Worm (Caenorhabditis elegans) whole organism, L4/young adult: ENCODE measurements around the gene nhr-183.

Experiments used
- W03F9.2 ChIP-seq: fragments of 150-350 bp; optimal IDR thresholded peaks from 2 replicates; lab custom pipeline; 2014; ENCODE audit warnings: missing biosample characterization, missing genetic modification characterization
- dao-5 ChIP-seq: sonication (generic microtip); optimal IDR thresholded peaks from 2 replicates; lab custom pipeline; 2016; ENCODE audit warnings: missing genotype, missing genetic modification characterization, moderate library complexity, missing compliant biosample characterization
- him-1 ChIP-seq: sonication (generic microtip); optimal IDR thresholded peaks from 2 replicates; lab custom pipeline; 2016; ENCODE audit warnings: missing genotype, missing genetic modification reagents, missing genetic modification characterization, missing compliant biosample characterization

The nhr-183 gene

DNA sequence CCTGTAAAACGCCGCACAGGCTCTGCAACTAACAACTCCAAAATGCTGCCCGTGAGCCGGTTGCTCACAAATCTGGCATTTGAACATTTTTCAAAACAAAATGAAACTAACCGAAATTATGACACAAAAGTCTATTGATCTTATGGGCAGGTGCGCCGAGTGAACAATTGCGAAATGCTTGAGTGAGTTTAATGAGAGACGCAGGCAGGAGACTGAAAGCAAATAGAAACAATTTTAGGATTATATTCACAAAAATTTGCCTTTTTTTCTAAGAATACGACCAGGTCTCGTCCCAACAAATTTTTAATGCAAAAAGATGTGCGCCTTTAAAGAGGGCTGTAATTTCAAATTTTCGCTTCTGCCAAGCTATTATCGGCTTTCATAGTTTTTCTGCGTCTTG, at the start of gene nhr-183:
TSS of gene nhr-183 (minus strand) at position 180 of the 400 bp plus-strand sequence.
- no peak for TF ChIP-seq him-1 (tag; lab: Kevin White, UChicago)
- TF ChIP-seq dao-5: no peak
- no peak for TF ChIP-seq W03F9.2 (tag; lab: Kevin White, UChicago)

DNA sequence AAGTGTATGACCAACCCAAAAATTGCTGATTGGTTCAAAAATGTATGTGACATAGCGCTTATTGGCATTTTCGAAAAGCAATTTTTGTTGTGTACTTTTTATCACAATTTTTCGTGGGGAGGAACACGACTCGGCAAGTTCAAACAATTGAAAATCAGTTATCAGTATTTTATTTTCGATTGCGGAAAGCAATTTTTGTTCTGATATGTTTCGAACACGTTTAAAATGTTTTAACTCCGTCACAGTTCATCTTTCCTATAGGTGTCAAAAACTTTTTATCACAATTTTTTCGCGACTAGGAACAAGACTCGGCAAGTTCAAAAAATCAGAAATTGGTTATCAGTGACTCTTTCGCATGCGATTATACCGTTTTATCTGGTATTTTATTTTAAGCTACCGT, 43.8 kb upstream of the nhr-183 start:
- TF ChIP-seq W03F9.2 (tag; lab: Kevin White, UChicago) (no peak), him-1 (tag; lab: Kevin White, UChicago) (no peak), dao-5 (no peak)

DNA sequence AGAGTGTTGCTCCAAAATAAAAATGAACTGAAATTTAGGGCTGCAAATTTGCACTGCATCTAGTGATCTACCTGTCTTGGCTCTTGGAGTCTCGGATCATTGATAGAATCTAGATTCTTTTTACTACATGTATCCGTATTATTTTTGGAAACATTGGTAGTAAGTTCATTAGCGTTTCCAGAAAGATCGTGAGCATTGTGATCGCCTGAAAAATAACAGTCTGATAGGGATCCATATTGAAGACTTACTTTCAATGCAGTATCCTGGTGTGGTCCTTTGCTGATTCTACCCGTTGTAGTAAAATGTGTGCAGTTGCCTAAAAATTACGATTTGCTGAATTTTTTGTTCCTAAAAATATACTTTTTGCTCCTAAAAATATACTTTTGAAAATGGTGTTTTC, 41.9 kb upstream of the nhr-183 start:
- TF ChIP-seq W03F9.2 (tag; lab: Kevin White, UChicago): no peak
- no peak for TF ChIP-seq him-1 (tag; lab: Kevin White, UChicago)
- no peak for TF ChIP-seq dao-5

DNA sequence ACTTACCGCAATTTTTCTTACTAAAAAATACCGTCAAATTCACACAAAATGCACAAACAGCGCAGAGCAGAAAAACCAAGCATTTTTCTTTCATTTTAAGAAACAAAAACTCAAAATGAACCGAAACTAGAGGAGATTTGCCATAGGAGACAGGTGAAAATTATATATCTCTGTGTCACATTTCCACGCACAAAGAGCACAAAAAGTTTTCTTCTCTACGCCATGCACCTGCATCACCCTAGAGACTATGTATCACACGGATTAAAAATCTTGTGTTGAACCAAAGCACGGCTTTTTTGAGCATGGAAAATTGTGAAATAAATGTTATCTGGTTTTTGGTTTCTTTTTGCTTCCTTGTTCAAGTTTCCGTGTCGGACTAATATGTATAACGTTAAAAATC, 39.3 kb upstream of the nhr-183 start, which contains the start of gene irld-15:
TSS of gene irld-15 (minus strand) at position 101 of the 400 bp plus-strand sequence.
- TF ChIP-seq W03F9.2 (tag; lab: Kevin White, UChicago) (no peak), him-1 (tag; lab: Kevin White, UChicago) (no peak), dao-5 (no peak)

DNA sequence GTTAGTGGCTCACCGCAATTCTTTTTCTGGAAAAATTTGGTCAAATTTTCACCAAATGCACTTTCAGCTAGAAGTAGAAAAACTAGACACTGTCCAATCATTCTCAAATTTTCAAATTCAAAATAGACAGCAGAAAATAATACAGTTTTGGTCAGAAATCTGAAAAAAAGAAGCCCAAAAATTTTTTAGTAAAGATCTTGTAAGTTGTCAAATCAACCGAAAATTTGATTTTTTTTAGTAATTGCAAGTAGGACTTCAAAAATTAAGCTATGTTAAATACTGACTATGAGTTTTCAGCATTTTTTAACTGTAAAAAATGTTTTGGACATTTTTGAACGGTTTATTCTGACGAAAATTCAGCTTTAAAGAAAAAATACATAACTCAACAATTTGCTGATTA, 36.5 kb upstream of the nhr-183 start, which contains the start of gene Y19D10B.8:
TSS of gene Y19D10B.8 (minus strand) at position 101 of the 400 bp plus-strand sequence.
- TF ChIP-seq W03F9.2 (tag; lab: Kevin White, UChicago) (no peak), him-1 (tag; lab: Kevin White, UChicago) (no peak), dao-5 (no peak)

DNA sequence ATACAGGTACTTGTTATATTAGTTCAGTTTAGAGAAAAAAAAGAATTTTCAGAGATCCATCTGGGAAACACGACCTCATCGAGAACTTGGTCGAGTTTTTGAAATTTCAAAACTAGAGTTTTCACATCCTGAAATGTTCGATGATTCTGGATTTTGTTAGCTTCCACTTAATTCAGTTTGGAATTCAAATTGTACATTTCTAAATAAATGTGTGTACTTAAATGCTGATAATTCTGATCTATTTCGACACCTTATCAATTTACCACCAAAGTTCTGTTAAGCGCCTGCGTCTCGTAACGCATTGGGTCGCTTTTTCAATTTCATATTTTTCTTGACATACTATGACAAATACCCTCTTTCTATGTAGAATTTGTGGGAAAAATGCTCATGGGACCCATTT, 30.1 kb upstream of the nhr-183 start, which contains the start of gene nhr-226:
TSS of gene nhr-226 (plus strand) at position 301 of the 400 bp plus-strand sequence.
- TF ChIP-seq dao-5 (no peak), W03F9.2 (tag; lab: Kevin White, UChicago) (no peak), him-1 (tag; lab: Kevin White, UChicago) (no peak)

DNA sequence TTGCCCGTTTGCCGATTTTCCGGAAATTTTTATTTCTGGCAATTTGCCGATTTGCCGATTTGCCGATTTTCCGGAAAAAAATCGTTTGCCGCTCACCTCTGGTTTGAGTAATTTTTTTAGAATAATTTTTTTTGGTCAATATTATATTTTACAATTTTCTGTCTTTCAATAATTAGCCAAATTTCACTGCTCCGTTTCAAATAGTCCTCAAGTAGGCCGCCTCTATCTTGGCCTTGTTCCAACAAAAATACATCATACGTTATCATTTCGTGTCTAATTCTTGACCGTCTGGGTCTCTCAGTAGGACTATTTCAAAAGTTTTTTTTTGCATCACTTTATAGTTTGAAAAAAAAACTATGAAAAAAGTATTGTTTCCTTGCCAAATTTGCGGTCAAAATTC, 27.8 kb upstream of the nhr-183 start, which contains the start of gene nhr-115:
TSS of gene nhr-115 (plus strand) at position 301 of the 400 bp plus-strand sequence.
- TF ChIP-seq dao-5 (no peak), W03F9.2 (tag; lab: Kevin White, UChicago) (no peak), him-1 (tag; lab: Kevin White, UChicago) (no peak)

DNA sequence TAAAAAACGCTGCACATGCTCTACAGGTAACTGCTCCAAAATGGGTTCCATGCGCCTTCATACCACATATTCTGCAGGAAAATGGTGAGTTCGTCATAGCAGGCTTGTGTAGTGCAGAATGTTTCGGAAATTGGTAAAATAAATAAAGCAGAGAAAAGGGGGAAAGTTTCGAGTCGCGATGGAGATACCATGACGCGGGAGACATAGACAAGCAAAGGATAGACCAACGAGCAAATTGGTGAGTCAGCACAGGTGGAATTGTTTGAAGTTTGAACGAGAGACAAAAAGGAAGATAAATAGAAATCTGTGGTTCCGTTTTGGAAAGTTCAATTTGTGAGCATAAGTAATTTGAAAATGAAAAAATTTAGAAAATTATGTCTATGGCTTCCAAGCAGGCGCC, 25.9 kb upstream of the nhr-183 start, which contains the start of gene nhr-225:
TSS of gene nhr-225 (minus strand) at position 146 of the 400 bp plus-strand sequence.
- TF ChIP-seq him-1 (tag; lab: Kevin White, UChicago) (no peak), W03F9.2 (tag; lab: Kevin White, UChicago) (no peak), dao-5 (no peak)

DNA sequence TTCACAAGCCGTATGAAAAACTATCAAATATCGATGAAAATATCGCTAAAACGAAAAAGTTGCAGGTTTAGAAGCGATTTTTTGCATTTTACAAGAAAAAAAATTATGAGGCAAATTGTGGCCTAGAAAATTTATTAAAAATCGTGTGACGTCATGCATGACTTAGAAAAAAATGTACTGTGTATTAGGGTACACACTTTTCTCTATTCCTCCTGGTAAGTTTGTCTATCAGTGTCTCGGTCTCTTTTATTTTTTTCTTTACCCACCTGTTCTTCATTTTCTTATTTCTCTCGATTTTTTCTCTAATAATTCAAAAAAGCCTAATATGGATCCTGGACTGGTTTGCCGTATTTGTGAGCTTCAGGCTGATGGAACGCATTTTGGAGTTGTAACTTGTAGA, 20.7 kb upstream of the nhr-183 start, which contains the start of gene nhr-227:
TSS of gene nhr-227 (plus strand) at position 326 of the 400 bp plus-strand sequence.
- TF ChIP-seq dao-5: no peak
- no peak for TF ChIP-seq W03F9.2 (tag; lab: Kevin White, UChicago)
- TF ChIP-seq him-1 (tag; lab: Kevin White, UChicago): no peak

DNA sequence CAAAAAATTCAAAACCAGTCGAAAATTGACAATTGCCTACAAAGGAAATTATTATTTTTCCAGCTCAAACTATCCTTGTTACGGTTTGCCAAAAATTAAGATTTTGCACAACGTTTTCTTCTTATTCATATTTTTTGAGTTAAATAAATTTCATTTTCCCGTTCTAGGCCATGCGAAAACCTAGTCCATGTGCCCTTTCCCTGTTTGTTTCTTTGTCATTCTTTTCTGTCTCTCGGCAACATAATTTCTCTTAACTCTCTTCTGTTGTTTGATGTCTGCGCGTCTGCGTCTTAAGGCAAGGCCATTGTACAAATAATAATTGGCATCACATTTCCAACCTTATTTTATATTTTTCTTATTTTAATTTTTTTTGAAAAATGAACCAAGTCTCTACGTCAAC, 17.1 kb upstream of the nhr-183 start, which contains the start of gene nhr-228:
TSS of gene nhr-228 (plus strand) at position 261 of the 400 bp plus-strand sequence.
- TF ChIP-seq W03F9.2 (tag; lab: Kevin White, UChicago): peak; percentile 17
- TF ChIP-seq him-1 (tag; lab: Kevin White, UChicago): no peak

DNA sequence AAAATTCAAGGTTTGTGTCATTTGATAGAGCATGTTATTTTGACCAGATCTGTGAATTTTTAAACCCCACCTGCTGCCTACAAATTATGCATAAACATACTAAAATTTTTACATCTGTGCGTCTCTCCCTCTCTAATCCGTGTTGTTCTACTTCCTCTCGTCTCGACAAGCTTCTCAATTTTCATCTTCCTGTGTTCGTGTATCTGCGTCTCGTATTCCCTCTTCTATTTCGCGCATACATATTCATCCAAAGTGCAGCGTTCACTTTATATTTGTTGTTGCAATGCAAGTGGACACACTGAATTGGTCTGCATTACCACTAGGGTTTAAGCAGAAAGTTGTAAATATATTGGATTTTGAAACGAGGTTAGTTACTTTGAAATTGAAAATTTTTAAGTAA, 14.1 kb upstream of the nhr-183 start, which contains the start of gene fbxa-137:
TSS of gene fbxa-137 (plus strand) at position 274 of the 400 bp plus-strand sequence.
- TF ChIP-seq dao-5 (no peak), him-1 (tag; lab: Kevin White, UChicago) (no peak), W03F9.2 (tag; lab: Kevin White, UChicago) (no peak)

DNA sequence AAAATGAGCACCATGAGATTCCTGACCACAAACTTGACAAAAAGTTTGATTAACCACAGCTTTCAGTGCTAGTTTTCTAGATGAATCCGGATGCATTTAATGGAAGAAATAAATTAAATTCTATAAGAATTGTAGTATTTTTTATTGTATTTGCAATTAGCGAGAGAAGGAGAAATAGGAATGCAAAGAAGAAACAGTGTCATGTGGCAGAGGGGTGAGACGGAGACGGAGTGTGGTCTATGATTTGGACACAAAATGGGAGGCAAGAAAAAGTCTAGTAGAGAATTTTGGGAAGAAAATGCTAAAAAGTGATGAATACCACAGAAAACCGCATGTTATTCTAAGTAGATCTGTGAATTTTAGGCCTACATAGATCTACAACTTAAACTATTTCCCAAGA, 13.6 kb upstream of the nhr-183 start, which contains the start of gene nhr-59:
TSS of gene nhr-59 (minus strand) at position 214 of the 400 bp plus-strand sequence.
- TF ChIP-seq dao-5 (no peak), W03F9.2 (tag; lab: Kevin White, UChicago) (no peak)

DNA sequence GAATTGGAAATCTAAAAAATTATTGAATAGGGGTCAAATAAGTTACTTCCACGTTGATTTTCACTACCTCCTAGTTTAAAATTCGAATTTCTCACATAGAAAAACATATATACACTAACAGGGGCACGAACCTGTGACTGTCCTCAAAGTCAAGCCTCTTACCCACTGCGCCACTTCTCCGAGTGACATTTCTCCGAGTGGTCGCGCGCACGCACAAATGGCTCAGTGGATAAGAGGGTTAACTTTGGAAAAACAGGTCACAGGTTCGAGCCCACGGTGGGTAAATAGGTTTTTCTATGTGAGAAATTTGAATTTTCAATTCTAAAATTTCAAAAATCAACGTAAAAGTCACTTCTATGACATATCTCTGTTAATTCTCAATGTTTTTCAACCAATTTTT, 12.8 kb upstream of the nhr-183 start:
- TF ChIP-seq dao-5: no peak
- no peak for TF ChIP-seq W03F9.2 (tag; lab: Kevin White, UChicago)
- no peak for TF ChIP-seq him-1 (tag; lab: Kevin White, UChicago)

DNA sequence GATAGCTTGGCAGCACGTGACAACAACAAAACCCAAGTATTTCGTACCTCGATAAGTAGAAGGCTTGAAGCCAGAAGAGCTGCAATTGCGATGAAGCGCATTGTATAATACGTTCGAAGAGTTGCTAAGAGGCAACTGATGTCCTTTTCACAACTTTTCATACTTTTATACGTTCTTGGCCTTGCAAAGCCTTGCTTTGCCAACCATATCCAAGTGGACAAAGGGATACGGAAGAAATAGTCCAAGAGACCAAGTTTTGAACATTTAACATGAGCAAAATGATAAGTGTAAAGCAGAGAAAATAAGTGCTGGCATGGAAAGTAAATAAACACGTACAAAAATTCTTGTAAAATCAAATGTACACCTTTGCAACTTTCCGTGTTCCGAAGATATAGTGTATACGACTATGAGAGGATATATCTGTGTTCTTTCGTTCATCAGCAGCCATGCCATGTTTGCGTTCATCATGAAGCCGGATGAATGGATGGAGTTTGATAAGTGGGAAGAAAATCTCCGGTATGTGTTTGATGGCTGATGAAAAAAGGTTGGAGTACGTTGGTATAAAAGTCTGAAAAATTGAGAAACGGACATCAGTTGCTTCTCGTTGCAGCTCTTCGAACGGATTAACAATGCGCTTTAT, 9.9 kb upstream of the nhr-183 start, which contains the start of the genes Y5H2A.4 and abu-4:
TSS of gene Y5H2A.4 (minus strand) at position 101 of the 640 bp plus-strand sequence.
TSS of gene abu-4 (plus strand) at position 590 of the 640 bp plus-strand sequence.
- TF ChIP-seq him-1 (tag; lab: Kevin White, UChicago) (no peak), dao-5 (no peak), W03F9.2 (tag; lab: Kevin White, UChicago) (no peak)
